Worm (Caenorhabditis elegans) whole organism, L4 larva: ENCODE results near the gene galt-1.
A peak's percentile ranks its signal among the peaks of the same experiment; 100 is the strongest.

Source experiments
- F10B5.3 ChIP-seq: sonication (generic microtip); optimal IDR thresholded peaks from 2 replicates; lab custom pipeline; 2016; ENCODE audit warnings: mild to moderate bottlenecking, missing genetic modification characterization, missing compliant biosample characterization
- T20F7.1 ChIP-seq: fragments of 200-800 bp; sonication (Bioruptor generic); optimal IDR thresholded peaks from 2 replicates; lab custom pipeline; 2018; ENCODE audit warnings: mild to moderate bottlenecking, missing genetic modification characterization, missing compliant biosample characterization
- T26A8.4 ChIP-seq: fragments of 200-800 bp; sonication (Bioruptor generic); IDR thresholded peaks from 2 replicates; pipeline ENCODE4 v1.3.6; 2022; ENCODE audit warnings: missing genetic modification characterization, missing compliant biosample characterization
- Y105C5A.15 ChIP-seq: fragments of 200-800 bp; sonication (Bioruptor generic); IDR thresholded peaks from 2 replicates; pipeline ENCODE4 v1.3.6; 2022; ENCODE audit warnings: missing genetic modification characterization, missing compliant biosample characterization
- Y48G9A.11 ChIP-seq: fragments of 200-800 bp; sonication (Bioruptor generic); IDR thresholded peaks from 2 replicates; pipeline ENCODE4 v1.3.6; 2022; ENCODE audit warnings: missing genetic modification reagents, missing genetic modification characterization, missing compliant biosample characterization
- Y5F2A.4 ChIP-seq: fragments of 200-800 bp; sonication (Bioruptor generic); optimal IDR thresholded peaks from 2 replicates; lab custom pipeline; 2018; ENCODE audit warnings: mild to moderate bottlenecking, missing genetic modification characterization, missing compliant biosample characterization
- aha-1 ChIP-seq: fragments of 150-350 bp; peaks from one replicate; lab custom pipeline; 2014; ENCODE audit warnings: missing biosample characterization, missing genetic modification characterization
- aly-2 ChIP-seq: sonication (generic microtip); optimal IDR thresholded peaks from 2 replicates; lab custom pipeline; 2018; ENCODE audit warnings: missing biosample characterization, missing genetic modification characterization
- ceh-20 ChIP-seq: fragments of 200-800 bp; sonication (Bioruptor generic); IDR thresholded peaks from 2 replicates; pipeline ENCODE4 v1.3.6; 2022; ENCODE audit warnings: missing genetic modification reagents, missing genetic modification characterization, missing compliant biosample characterization
- ceh-28 ChIP-seq: fragments of 150-350 bp; optimal IDR thresholded peaks from 2 replicates; lab custom pipeline; 2014; ENCODE audit warnings: missing biosample characterization, missing genetic modification reagents, missing genetic modification characterization
- ceh-32 ChIP-seq: sonication (generic microtip); optimal IDR thresholded peaks from 2 replicates; lab custom pipeline; 2016; ENCODE audit warnings: mild to moderate bottlenecking, missing genetic modification characterization, missing compliant biosample characterization; ENCODE audit not compliant: poor library complexity
- ceh-44 ChIP-seq: fragments of 200-800 bp; sonication (Bioruptor generic); IDR thresholded peaks from 2 replicates; pipeline ENCODE4 v1.3.6; 2022; ENCODE audit warnings: missing genetic modification reagents, missing genetic modification characterization, missing compliant biosample characterization
- ceh-82 ChIP-seq: sonication (generic microtip); optimal IDR thresholded peaks from 2 replicates; lab custom pipeline; 2017; ENCODE audit warnings: missing biosample characterization, missing genetic modification characterization
- dmd-8 ChIP-seq: fragments of 200-800 bp; sonication (Bioruptor generic); IDR thresholded peaks from 2 replicates; pipeline ENCODE4 v1.3.6; 2022; ENCODE audit warnings: missing genetic modification characterization, missing compliant biosample characterization
- dmd-9 ChIP-seq: fragments of 200-800 bp; sonication (Bioruptor generic); IDR thresholded peaks from 2 replicates; pipeline ENCODE4 v1.3.6; 2022; ENCODE audit warnings: missing genetic modification reagents, missing genetic modification characterization, missing compliant biosample characterization
- duxl-1 ChIP-seq: sonication (generic microtip); optimal IDR thresholded peaks from 2 replicates; lab custom pipeline; 2016; ENCODE audit warnings: mild to moderate bottlenecking, missing genetic modification characterization, moderate library complexity, missing compliant biosample characterization; ENCODE audit not compliant: poor library complexity
- egl-27 ChIP-seq: sonication (generic microtip); optimal IDR thresholded peaks from 3 replicates; lab custom pipeline; 2017; ENCODE audit warnings: missing biosample characterization, missing genetic modification reagents, missing genetic modification characterization
- gei-8 ChIP-seq: fragments of 200-800 bp; sonication (Bioruptor generic); optimal IDR thresholded peaks from 2 replicates; lab custom pipeline; 2018; ENCODE audit warnings: mild to moderate bottlenecking, missing genetic modification characterization, missing compliant biosample characterization
- hif-1 ChIP-seq, 2 experiments: sonication (generic microtip); optimal IDR thresholded peaks; 2 replicates each; lab custom pipeline; 2016 to 2017; ENCODE audit warnings: missing compliant biosample characterization in 2 of 2, missing genetic modification characterization in 2 of 2, missing genetic modification reagents in 2 of 2, missing genotype in 2 of 2, mild to moderate bottlenecking in 1 of 2
- hmg-1.1 ChIP-seq: fragments of 200-800 bp; sonication (Bioruptor generic); IDR thresholded peaks from 2 replicates; pipeline ENCODE4 v1.3.6; 2022; ENCODE audit warnings: missing genetic modification reagents, missing genetic modification characterization, missing compliant biosample characterization
- jun-1 ChIP-seq: fragments of 150-350 bp; optimal IDR thresholded peaks from 2 replicates; lab custom pipeline; 2014; ENCODE audit warnings: missing biosample characterization, missing genetic modification reagents, missing genetic modification characterization
- lim-7 ChIP-seq: fragments of 200-800 bp; sonication (Bioruptor generic); IDR thresholded peaks from 2 replicates; pipeline ENCODE4 v1.3.6; 2022; ENCODE audit warnings: missing genetic modification characterization, missing compliant biosample characterization
- lin-13 ChIP-seq: fragments of 150-350 bp; optimal IDR thresholded peaks from 2 replicates; lab custom pipeline; 2014; ENCODE audit warnings: missing biosample characterization, missing genetic modification reagents, missing genetic modification characterization
- lin-15B ChIP-seq: fragments of 150-350 bp; sonication (generic microtip); optimal IDR thresholded peaks from 3 replicates; lab custom pipeline; 2014; ENCODE audit warnings: missing biosample characterization, missing genetic modification characterization
- lin-39 ChIP-seq: fragments of 150-350 bp; optimal IDR thresholded peaks from 2 replicates; lab custom pipeline; 2014; ENCODE audit warnings: missing biosample characterization, missing genetic modification reagents, missing genetic modification characterization
- madf-5 ChIP-seq, 2 experiments: fragments of 200-800 bp; sonication (Bioruptor generic); IDR thresholded peaks; 2 replicates each; pipeline ENCODE4 v1.3.6; 2022; ENCODE audit warnings: missing compliant biosample characterization in 2 of 2, missing genetic modification characterization in 2 of 2
- mep-1 ChIP-seq: fragments of 150-350 bp; sonication (generic microtip); optimal IDR thresholded peaks from 3 replicates; lab custom pipeline; 2014; ENCODE audit warnings: missing biosample characterization, missing genetic modification characterization
- mxl-2 ChIP-seq: fragments of 200-800 bp; sonication (Bioruptor generic); conservative IDR thresholded peaks from 2 replicates; pipeline ENCODE4 v1.3.6; 2022; ENCODE audit warnings: missing genetic modification reagents, missing genetic modification characterization, missing compliant biosample characterization
- mxl-3 ChIP-seq: fragments of 200-800 bp; sonication (Bioruptor generic); optimal IDR thresholded peaks from 2 replicates; lab custom pipeline; 2018; ENCODE audit warnings: mild to moderate bottlenecking, missing genetic modification characterization, missing compliant biosample characterization
- nhr-102 ChIP-seq: sonication (generic microtip); optimal IDR thresholded peaks from 2 replicates; lab custom pipeline; 2016; ENCODE audit warnings: mild to moderate bottlenecking, missing genetic modification characterization, moderate library complexity, missing compliant biosample characterization
- nhr-11 ChIP-seq: fragments of 150-350 bp; optimal IDR thresholded peaks from 2 replicates; lab custom pipeline; 2014; ENCODE audit warnings: missing biosample characterization, missing genetic modification characterization
- nhr-28 ChIP-seq: fragments of 150-350 bp; optimal IDR thresholded peaks from 2 replicates; lab custom pipeline; 2014; ENCODE audit warnings: missing biosample characterization, missing genetic modification characterization
- nhr-48 ChIP-seq: sonication (generic microtip); optimal IDR thresholded peaks from 2 replicates; lab custom pipeline; 2016; ENCODE audit warnings: mild to moderate bottlenecking, missing genetic modification characterization, missing compliant biosample characterization
- nhr-6 ChIP-seq: fragments of 150-350 bp; optimal IDR thresholded peaks from 2 replicates; lab custom pipeline; 2014; ENCODE audit warnings: missing biosample characterization, missing genetic modification characterization
- nhr-76 ChIP-seq: fragments of 150-350 bp; optimal IDR thresholded peaks from 2 replicates; lab custom pipeline; 2014; ENCODE audit warnings: missing biosample characterization, missing genetic modification characterization
- nhr-77 ChIP-seq: fragments of 150-350 bp; optimal IDR thresholded peaks from 2 replicates; lab custom pipeline; 2014; ENCODE audit warnings: missing biosample characterization, missing genetic modification characterization
- pha-4 ChIP-seq, 2 experiments: fragments of 150-350 bp in 1 of 2; fragments of 200-800 bp in 1 of 2; sonication (Bioruptor generic) in 1 of 2; IDR thresholded peaks in 1 of 2; optimal IDR thresholded peaks in 1 of 2; 2 replicates each; pipeline versions ENCODE4 v1.3.6 to Lab custom; 2014 to 2022; ENCODE audit warnings: missing genetic modification characterization in 2 of 2, missing genetic modification reagents in 2 of 2, missing biosample characterization in 1 of 2, missing compliant biosample characterization in 1 of 2
- php-3 ChIP-seq: fragments of 200-800 bp; sonication (Bioruptor generic); IDR thresholded peaks from 2 replicates; pipeline ENCODE4 v1.3.6; 2022; ENCODE audit warnings: missing genetic modification reagents, missing genetic modification characterization, missing compliant biosample characterization
- sdz-12 ChIP-seq: fragments of 200-800 bp; sonication (Bioruptor generic); optimal IDR thresholded peaks from 2 replicates; lab custom pipeline; 2018; ENCODE audit warnings: mild to moderate bottlenecking, missing genetic modification characterization, missing compliant biosample characterization
- set-16 ChIP-seq: fragments of 200-800 bp; sonication (Bioruptor generic); IDR thresholded peaks from 2 replicates; pipeline ENCODE4 v1.3.6; 2022; ENCODE audit warnings: missing genetic modification reagents, missing genetic modification characterization, missing compliant biosample characterization
- skn-1 ChIP-seq: fragments of 150-350 bp; optimal IDR thresholded peaks from 2 replicates; lab custom pipeline; 2014; ENCODE audit warnings: missing biosample characterization, missing genetic modification characterization
- spr-1 ChIP-seq: sonication (generic microtip); optimal IDR thresholded peaks from 2 replicates; lab custom pipeline; 2016; ENCODE audit warnings: mild to moderate bottlenecking, missing genetic modification characterization, missing compliant biosample characterization
- tag-97 ChIP-seq: fragments of 200-800 bp; sonication (Bioruptor generic); IDR thresholded peaks from 2 replicates; pipeline ENCODE4 v1.3.6; 2022; ENCODE audit warnings: missing genetic modification characterization, missing compliant biosample characterization
- unc-39 ChIP-seq: sonication (generic microtip); optimal IDR thresholded peaks from 2 replicates; lab custom pipeline; 2017; ENCODE audit warnings: missing biosample characterization, missing genetic modification characterization
- zfp-2 ChIP-seq: sonication (generic microtip); optimal IDR thresholded peaks from 2 replicates; lab custom pipeline; 2016; ENCODE audit warnings: mild to moderate bottlenecking, missing genetic modification characterization, missing compliant biosample characterization

galt-1 gene

DNA sequence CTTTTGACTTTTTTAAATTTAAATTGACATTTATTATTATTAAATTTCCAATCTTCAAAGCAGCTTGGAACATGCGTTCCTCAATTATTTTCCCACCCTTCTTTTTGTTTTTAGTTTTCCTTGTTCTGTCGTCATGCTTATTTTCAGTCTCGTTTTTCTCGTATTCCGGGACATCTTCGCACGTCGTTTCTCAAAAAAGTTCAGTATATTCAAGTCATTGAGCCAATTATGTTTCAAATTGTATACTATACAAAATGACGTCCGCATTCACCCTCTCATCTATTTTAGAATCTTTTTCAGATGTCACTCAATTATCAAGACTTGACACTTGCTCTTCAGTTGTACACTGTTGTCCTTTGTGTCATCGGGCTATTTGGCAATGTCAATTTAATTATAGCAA lies 3.4 kb upstream of the galt-1 start, which contains the start of gene srsx-17 (continued):
- no peak for TF ChIP-seq lin-13 (GFP tag; lab: Kevin White, UChicago)
- TF ChIP-seq lim-7 (GFP tag; lab: Robert Waterston, UW), result no peak
- no peak for TF ChIP-seq ceh-82 (tag; lab: Kevin White, UChicago)
- no peak for TF ChIP-seq zfp-2 (tag; lab: Kevin White, UChicago)
- TF ChIP-seq, all 104 proteins: peak for 0

DNA sequence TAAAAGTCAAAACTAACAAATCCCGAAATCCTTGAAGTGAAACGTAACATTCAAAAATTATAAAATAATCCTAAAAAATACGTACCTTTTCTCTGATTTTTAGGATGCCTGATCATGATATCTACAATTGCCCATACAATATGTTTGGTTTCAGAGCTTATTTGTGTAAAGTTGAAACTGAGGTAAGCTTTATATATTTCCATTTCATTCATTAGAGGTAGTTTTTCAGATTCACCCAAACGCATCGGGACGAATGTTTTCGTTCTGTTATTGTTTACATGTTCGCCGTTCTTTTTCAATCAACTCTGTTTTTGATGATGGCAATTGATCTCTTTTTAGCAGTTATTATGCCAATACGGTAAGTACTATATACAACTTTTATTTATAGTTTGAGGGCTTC lies 2.7 kb upstream of the galt-1 start:
- no peak for TF ChIP-seq nhr-11 (tag; lab: Kevin White, UChicago)
- TF ChIP-seq aly-2 (tag; lab: Kevin White, UChicago), result no peak
- TF ChIP-seq dmd-9 (GFP tag; lab: Robert Waterston, UW), result no peak
- peak; percentile 50 for TF ChIP-seq aha-1 (tag; lab: Kevin White, UChicago)
- no peak for TF ChIP-seq hmg-1.1 (GFP tag; lab: Robert Waterston, UW)

DNA sequence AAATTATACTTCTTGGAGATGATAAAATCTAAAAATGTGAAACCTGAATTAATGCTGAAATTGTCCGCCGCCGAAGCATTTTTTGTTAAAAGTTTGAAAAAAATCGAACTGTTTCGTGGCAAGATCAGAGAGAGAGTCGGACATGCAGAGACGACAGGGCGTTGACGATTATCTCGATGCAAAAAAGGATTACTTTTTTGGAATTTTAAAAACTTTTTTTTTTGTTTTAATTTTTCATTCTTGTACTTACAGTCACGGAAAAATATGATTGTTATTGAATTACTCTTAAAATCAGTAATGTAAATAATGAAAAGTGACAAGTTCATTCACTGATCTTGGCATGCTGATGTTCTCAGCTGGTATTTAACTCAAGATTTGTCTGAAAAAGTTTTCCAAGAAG lies 6.0 kb downstream of the galt-1 start, which contains the start of the genes M03F8.5 and M03F8.7:
Gene M03F8.5, minus strand, starts transcription at position 101 of the 400 bp plus-strand sequence.
Gene M03F8.7, plus strand, starts transcription at position 249 of the 400 bp plus-strand sequence.
- no peak for TF ChIP-seq nhr-77 (tag; lab: Kevin White, UChicago)
- TF ChIP-seq gei-8, result no peak
- TF ChIP-seq ceh-44 (GFP tag; lab: Robert Waterston, UW), result no peak
- no peak for TF ChIP-seq dmd-8 (GFP tag; lab: Robert Waterston, UW)
- TF ChIP-seq lin-15B (tag; lab: Kevin White, UChicago), result no peak
- TF ChIP-seq nhr-6, result no peak
- no peak for TF ChIP-seq nhr-76 (tag; lab: Kevin White, UChicago)
- TF ChIP-seq T26A8.4, result no peak
- no peak for TF ChIP-seq pha-4 (GFP tag; IDR thresholded peaks at IDR 0.05; lab: Robert Waterston, UW)
- no peak for TF ChIP-seq pha-4 (tag; optimal IDR thresholded peaks at IDR 0.05; lab: Kevin White, UChicago)
- TF ChIP-seq egl-27 (tag; lab: Kevin White, UChicago), result no peak
- TF ChIP-seq tag-97 (GFP tag; lab: Robert Waterston, UW), result no peak
- no peak for TF ChIP-seq set-16 (GFP tag; lab: Robert Waterston, UW)
- TF ChIP-seq jun-1, result no peak
- no peak for TF ChIP-seq unc-39 (tag; lab: Kevin White, UChicago)
- no peak for TF ChIP-seq hif-1 (tag; optimal IDR thresholded peaks at IDR 0.05; lab: Kevin White, UChicago)
- no peak for TF ChIP-seq ceh-32 (tag; lab: Kevin White, UChicago)
- TF ChIP-seq ceh-20, result no peak
- TF ChIP-seq mxl-3 (GFP tag; lab: Kevin White, UChicago), result no peak
- TF ChIP-seq skn-1, result no peak
- no peak for TF ChIP-seq lin-39 (tag; lab: Kevin White, UChicago)

DNA sequence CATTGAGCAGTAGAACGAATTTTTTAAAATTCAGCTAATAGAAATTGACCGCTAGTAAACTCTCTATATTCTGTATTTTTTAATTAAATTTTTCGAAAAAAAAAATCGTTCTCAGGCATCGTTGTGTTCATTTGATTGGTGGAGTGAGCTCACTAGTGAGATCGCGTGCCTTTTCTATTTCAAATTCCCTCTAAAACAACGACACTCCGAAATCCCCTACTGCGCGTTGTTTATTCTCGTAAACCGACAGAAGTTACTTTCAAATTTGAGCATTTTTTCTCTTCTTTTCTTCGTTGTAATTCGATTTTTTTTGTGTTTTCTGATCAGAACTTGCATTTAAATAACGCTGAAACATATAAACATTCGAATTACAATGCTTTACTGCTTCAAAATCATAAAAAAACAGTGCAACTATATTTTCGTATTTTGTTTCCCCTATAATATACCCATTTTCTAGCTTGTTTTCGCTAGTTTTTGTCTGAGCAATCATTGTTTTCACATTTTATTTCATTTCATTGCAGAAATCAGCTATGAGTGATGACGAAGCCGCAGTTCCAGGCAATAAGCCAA lies 8.9 kb downstream of the galt-1 start, which contains the start of gene syf-3:
Gene syf-3, plus strand, starts transcription at position 520 of the 570 bp plus-strand sequence.
- no peak for TF ChIP-seq gei-8
- TF ChIP-seq mxl-2, result no peak
- peak; percentile 97 for TF ChIP-seq Y48G9A.11
- TF ChIP-seq madf-5 (GFP tag; IDR thresholded peaks at IDR 0.05; lab: Robert Waterston, UW), result no peak
- TF ChIP-seq duxl-1, result no peak
- no peak for TF ChIP-seq nhr-48
- no peak for TF ChIP-seq nhr-102 (tag; lab: Kevin White, UChicago)
- no peak for TF ChIP-seq nhr-76 (tag; lab: Kevin White, UChicago)
- no peak for TF ChIP-seq Y5F2A.4 (GFP tag; lab: Kevin White, UChicago)
- peak; percentile 4 for TF ChIP-seq nhr-6
- TF ChIP-seq zfp-2 (tag; lab: Kevin White, UChicago), result no peak
- TF ChIP-seq F10B5.3 (tag; lab: Kevin White, UChicago), result no peak
- no peak for TF ChIP-seq pha-4 (GFP tag; IDR thresholded peaks at IDR 0.05; lab: Robert Waterston, UW)
- no peak for TF ChIP-seq pha-4 (tag; optimal IDR thresholded peaks at IDR 0.05; lab: Kevin White, UChicago)
- TF ChIP-seq nhr-77 (tag; lab: Kevin White, UChicago), result no peak
- no peak for TF ChIP-seq nhr-11 (tag; lab: Kevin White, UChicago)
- no peak for TF ChIP-seq spr-1
- TF ChIP-seq mxl-3 (GFP tag; lab: Kevin White, UChicago), result no peak
- no peak for TF ChIP-seq ceh-28
- peak; percentile 98 for TF ChIP-seq T20F7.1 (GFP tag; lab: Kevin White, UChicago)
- no peak for TF ChIP-seq php-3 (GFP tag; lab: Robert Waterston, UW)
- TF ChIP-seq aha-1 (tag; lab: Kevin White, UChicago), result peak; percentile 35
- no peak for TF ChIP-seq mep-1 (tag; lab: Kevin White, UChicago)
- no peak for TF ChIP-seq sdz-12 (GFP tag; lab: Kevin White, UChicago)
- TF ChIP-seq Y105C5A.15 (GFP tag; lab: Robert Waterston, UW), result no peak
- TF ChIP-seq nhr-28 (tag; lab: Kevin White, UChicago), result no peak
